Worm (Caenorhabditis elegans): ENCODE results near the gene T11F9.10.
"Not testable (repeated sequence)": the region's sequence is repeated elsewhere in the genome, so short reads cannot be mapped to it uniquely, and the experiment has no call there.

The T11F9.10 gene

ce11 chrV:11470210-11470713, 16.5 kb upstream of the T11F9.10 start, which contains the start of gene aat-6:
Gene aat-6 (minus strand): TSS chrV:11470663.
- TF ChIP-seq tbx-7 (tag; optimal IDR thresholded peaks at IDR 0.05) (no peak), ceh-18 (tag; optimal IDR thresholded peaks at IDR 0.05) (no peak), unc-3 (GFP tag; conservative IDR thresholded peaks at IDR 0.05) (no peak), unc-3 (tag; optimal IDR thresholded peaks at IDR 0.05) (no peak)

ce11 chrV:11472209-11472608, 14.6 kb upstream of the T11F9.10 start, which contains the start of the genes nas-20 and nas-21:
Gene nas-20 (minus strand): TSS chrV:11472309.
Gene nas-21 (plus strand): TSS chrV:11472564.
- TF ChIP-seq tbx-2 (tag; optimal IDR thresholded peaks at IDR 0.05) (no peak), unc-86 (tag; optimal IDR thresholded peaks at IDR 0.05) (no peak), ref-2 (tag; optimal IDR thresholded peaks at IDR 0.05) (no peak), ama-1 (optimal IDR thresholded peaks at IDR 0.05) (no peak), fax-1 (tag; optimal IDR thresholded peaks at IDR 0.05) (no peak), dve-1 (tag; optimal IDR thresholded peaks at IDR 0.05) (no peak), ceh-22 (tag; optimal IDR thresholded peaks at IDR 0.05) (no peak), pros-1 (tag; optimal IDR thresholded peaks at IDR 0.05) (no peak), nfya-1 (tag; optimal IDR thresholded peaks at IDR 0.05) (no peak), sox-4 (tag; optimal IDR thresholded peaks at IDR 0.05) (no peak)

DNA sequence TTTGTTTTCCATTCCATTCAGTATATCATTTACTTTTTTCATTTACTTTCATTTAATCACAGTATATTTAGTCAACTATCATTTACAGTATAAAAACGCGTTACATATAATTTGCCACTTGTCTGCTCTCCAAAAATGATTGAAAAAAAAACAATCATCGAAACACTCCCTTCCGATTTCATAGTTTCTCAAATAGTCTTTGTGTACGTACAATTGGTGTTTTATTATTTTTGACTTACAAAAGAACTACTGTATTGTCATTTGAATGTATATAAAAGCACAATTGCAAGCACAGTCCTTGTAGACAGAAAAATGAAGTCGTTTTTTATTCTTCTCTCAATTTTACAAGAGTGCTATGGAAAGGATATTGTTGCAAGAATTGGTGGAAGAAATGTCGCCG, 12.4 kb upstream of the T11F9.10 start, which contains the start of gene nas-22:
TSS of gene nas-22 (plus strand) at position 301 of the 400 bp plus-strand sequence.
- TF ChIP-seq ceh-9 (tag; optimal IDR thresholded peaks at IDR 0.05) (no peak), gmeb-2 (tag; optimal IDR thresholded peaks at IDR 0.05) (no peak), C38D4.7 (GFP tag; optimal IDR thresholded peaks at IDR 0.05) (no peak), nhr-11 (tag; optimal IDR thresholded peaks at IDR 0.05) (no peak), ceh-24 (tag; optimal IDR thresholded peaks at IDR 0.05) (no peak), lin-11 (tag; optimal IDR thresholded peaks at IDR 0.05) (no peak), elt-4 (tag; optimal IDR thresholded peaks at IDR 0.05) (no peak), ceh-31 (tag; optimal IDR thresholded peaks at IDR 0.05) (no peak), unc-3 (GFP tag; conservative IDR thresholded peaks at IDR 0.05) (no peak), unc-3 (tag; optimal IDR thresholded peaks at IDR 0.05) (no peak)

ce11 chrV:11475638-11476037, 11.1 kb upstream of the T11F9.10 start, which contains the start of gene T11F9.7:
Gene T11F9.7 (plus strand): TSS chrV:11475938.
- not testable (repeated sequence) for TF ChIP-seq lim-6, unc-86, ahr-1 (tag; optimal IDR thresholded peaks at IDR 0.05)

- TF ChIP-seq Y22D7AL.16 (tag; optimal IDR thresholded peaks at IDR 0.05) (no peak), ceh-30 (tag; optimal IDR thresholded peaks at IDR 0.05) (no peak), ceh-19 (GFP tag; optimal IDR thresholded peaks at IDR 0.05) (no peak)
Observed at ce11 chrV:11479406-11479805, 7.4 kb upstream of the T11F9.10 start, which contains the start of gene T11F9.22. Gene T11F9.22 (plus strand): TSS chrV:11479706.

DNA sequence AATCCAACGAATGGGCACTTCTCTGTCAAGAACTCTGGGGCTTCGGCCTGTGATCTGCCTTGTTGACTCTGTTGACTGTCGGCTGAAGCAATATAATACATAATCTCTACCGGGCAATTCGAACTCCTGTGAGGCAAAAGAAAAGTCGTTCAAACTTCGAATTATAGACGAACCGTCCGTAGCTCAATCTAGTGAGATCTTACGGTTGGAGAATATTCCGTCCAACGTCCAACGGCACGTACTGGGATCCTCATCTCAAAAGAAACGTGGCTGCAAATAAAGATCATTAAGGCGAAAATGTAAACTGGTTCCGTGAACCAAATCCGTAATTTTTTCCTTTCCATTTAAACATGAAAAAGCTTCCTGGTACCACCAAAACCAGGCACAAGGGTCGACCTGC, 6.0 kb upstream of the T11F9.10 start, which contains the start of gene T11F9.14:
TSS of gene T11F9.14 (minus strand) at position 101 of the 400 bp plus-strand sequence.
- not testable (repeated sequence) for TF ChIP-seq sdc-2, pax-1, lim-6 (tag; optimal IDR thresholded peaks at IDR 0.05)

- not testable (repeated sequence) for TF ChIP-seq K09A11.1 (tag; optimal IDR thresholded peaks at IDR 0.05; ENCODE audit: insufficient read depth); sox-2 (GFP tag; IDR thresholded peaks at IDR 0.05); elt-2 (tag; optimal IDR thresholded peaks at IDR 0.05)
Observed at ce11 chrV:11483580-11484092, 3.1 kb upstream of the T11F9.10 start, which contains the start of gene col-157. Gene col-157 (plus strand): TSS chrV:11484042.

All from whole organism, late embryonic.